Worm (Caenorhabditis elegans) whole organism, L3 larva: ENCODE measurements around the gene C35A5.11.

Source experiments
- R02D3.7 ChIP-seq: fragments of 150-350 bp; optimal IDR thresholded peaks from 2 replicates; lab custom pipeline; 2014; ENCODE audit warnings: missing biosample characterization, missing genetic modification characterization
- ZK546.5 ChIP-seq: sonication (generic microtip); optimal IDR thresholded peaks from 2 replicates; lab custom pipeline; 2017; ENCODE audit warnings: missing biosample characterization, missing genetic modification characterization
- aly-2 ChIP-seq: fragments of 150-350 bp; optimal IDR thresholded peaks from 2 replicates; lab custom pipeline; 2014; ENCODE audit warnings: missing biosample characterization, missing genetic modification characterization
- ama-1 ChIP-seq: fragments of 150-350 bp; optimal IDR thresholded peaks from 2 replicates; lab custom pipeline; 2018
- ceh-16 ChIP-seq: sonication (generic microtip); optimal IDR thresholded peaks from 2 replicates; lab custom pipeline; 2017; ENCODE audit warnings: missing biosample characterization, missing genetic modification characterization
- ceh-28 ChIP-seq: fragments of 150-350 bp; optimal IDR thresholded peaks from 2 replicates; lab custom pipeline; 2014; ENCODE audit warnings: missing biosample characterization, missing genetic modification reagents, missing genetic modification characterization
- ceh-82 ChIP-seq: fragments of 150-350 bp; optimal IDR thresholded peaks from 2 replicates; lab custom pipeline; 2014; ENCODE audit warnings: missing biosample characterization, missing genetic modification characterization
- ceh-9 ChIP-seq: sonication (generic microtip); optimal IDR thresholded peaks from 2 replicates; lab custom pipeline; 2018; ENCODE audit warnings: missing biosample characterization, missing genetic modification characterization
- daf-12 ChIP-seq: fragments of 150-350 bp; optimal IDR thresholded peaks from 2 replicates; lab custom pipeline; 2014; ENCODE audit warnings: missing biosample characterization, missing genetic modification reagents, missing genetic modification characterization
- egl-27 ChIP-seq: sonication (generic microtip); optimal IDR thresholded peaks from 4 replicates; lab custom pipeline; 2017; ENCODE audit warnings: missing biosample characterization, missing genetic modification reagents, missing genetic modification characterization
- egl-5 ChIP-seq: fragments of 150-350 bp; optimal IDR thresholded peaks from 2 replicates; lab custom pipeline; 2017; ENCODE audit warnings: missing biosample characterization, missing genetic modification reagents, missing genetic modification characterization, inconsistent platforms
- elt-1 ChIP-seq: fragments of 150-350 bp; optimal IDR thresholded peaks from 2 replicates; lab custom pipeline; 2014; ENCODE audit warnings: missing biosample characterization, missing genetic modification characterization
- elt-2 ChIP-seq: sonication (generic microtip); optimal IDR thresholded peaks from 2 replicates; lab custom pipeline; 2016; ENCODE audit warnings: missing genetic modification reagents, mild to moderate bottlenecking, missing genetic modification characterization, missing compliant biosample characterization
- elt-3 ChIP-seq, 3 experiments: fragments of 150-350 bp in 1 of 3; sonication (generic microtip) in 2 of 3; optimal IDR thresholded peaks; 2 replicates in 2 of 3; 4 replicates in 1 of 3; lab custom pipeline; 2014 to 2017; ENCODE audit warnings: missing biosample characterization in 3 of 3, missing genetic modification characterization in 3 of 3
- eor-1 ChIP-seq, 2 experiments: fragments of 150-350 bp; optimal IDR thresholded peaks; 2 replicates each; lab custom pipeline; 2014 to 2018; ENCODE audit warnings: missing biosample characterization in 2 of 2, missing genetic modification characterization in 2 of 2
- fkh-10 ChIP-seq: sonication (generic microtip); optimal IDR thresholded peaks from 2 replicates; lab custom pipeline; 2017; ENCODE audit warnings: missing biosample characterization, missing genetic modification reagents, missing genetic modification characterization
- fkh-2 ChIP-seq: fragments of 150-350 bp; optimal IDR thresholded peaks from 2 replicates; lab custom pipeline; 2014; ENCODE audit warnings: missing biosample characterization, missing genetic modification reagents, missing genetic modification characterization
- fos-1 ChIP-seq: fragments of 150-350 bp; optimal IDR thresholded peaks from 2 replicates; lab custom pipeline; 2014; ENCODE audit warnings: missing biosample characterization, missing genetic modification characterization
- hmg-11 ChIP-seq: sonication (generic microtip); optimal IDR thresholded peaks from 2 replicates; lab custom pipeline; 2016; ENCODE audit warnings: missing genetic modification characterization, missing compliant biosample characterization
- jun-1 ChIP-seq: fragments of 150-350 bp; optimal IDR thresholded peaks from 2 replicates; lab custom pipeline; 2014; ENCODE audit warnings: missing biosample characterization, missing genetic modification reagents, missing genetic modification characterization
- lin-15B ChIP-seq: fragments of 150-350 bp; optimal IDR thresholded peaks from 2 replicates; lab custom pipeline; 2014; ENCODE audit warnings: missing biosample characterization, missing genetic modification characterization
- lin-39 ChIP-seq: fragments of 150-350 bp; optimal IDR thresholded peaks from 2 replicates; lab custom pipeline; 2018; ENCODE audit warnings: missing biosample characterization, missing genetic modification reagents, missing genetic modification characterization
- lsy-12 ChIP-seq: sonication (generic microtip); optimal IDR thresholded peaks from 2 replicates; lab custom pipeline; 2016; ENCODE audit warnings: mild to moderate bottlenecking, missing genetic modification characterization, missing compliant biosample characterization
- mdl-1 ChIP-seq: fragments of 150-350 bp; optimal IDR thresholded peaks from 2 replicates; lab custom pipeline; 2014; ENCODE audit warnings: missing biosample characterization, missing genetic modification characterization
- mml-1 ChIP-seq: fragments of 150-350 bp; sonication (generic microtip); optimal IDR thresholded peaks from 3 replicates; lab custom pipeline; 2014; ENCODE audit warnings: missing biosample characterization, missing genetic modification characterization
- nfya-1 ChIP-seq: sonication (generic microtip); optimal IDR thresholded peaks from 2 replicates; lab custom pipeline; 2017; ENCODE audit warnings: missing genetic modification characterization, mild to moderate bottlenecking, missing compliant biosample characterization, antibody characterized with exemption, moderate library complexity; ENCODE audit not compliant: insufficient read depth
- nhr-11 ChIP-seq: fragments of 150-350 bp; optimal IDR thresholded peaks from 2 replicates; lab custom pipeline; 2014; ENCODE audit warnings: missing biosample characterization, missing genetic modification characterization
- nhr-12 ChIP-seq: fragments of 150-350 bp; optimal IDR thresholded peaks from 2 replicates; lab custom pipeline; 2014; ENCODE audit warnings: missing biosample characterization, missing genetic modification characterization
- nhr-23 ChIP-seq: fragments of 150-350 bp; optimal IDR thresholded peaks from 2 replicates; lab custom pipeline; 2014; ENCODE audit warnings: missing biosample characterization, missing genetic modification reagents, missing genetic modification characterization
- nhr-237 ChIP-seq: fragments of 150-350 bp; optimal IDR thresholded peaks from 2 replicates; lab custom pipeline; 2014; ENCODE audit warnings: missing biosample characterization, missing genetic modification characterization
- nhr-25 ChIP-seq: sonication (generic microtip); optimal IDR thresholded peaks from 2 replicates; lab custom pipeline; 2017; ENCODE audit warnings: missing biosample characterization, missing genetic modification characterization
- nhr-28 ChIP-seq: fragments of 150-350 bp; optimal IDR thresholded peaks from 2 replicates; lab custom pipeline; 2014; ENCODE audit warnings: missing biosample characterization, missing genetic modification characterization
- nhr-43 ChIP-seq: sonication (generic microtip); optimal IDR thresholded peaks from 2 replicates; lab custom pipeline; 2016; ENCODE audit warnings: mild to moderate bottlenecking, missing genetic modification characterization, missing compliant biosample characterization; ENCODE audit not compliant: poor library complexity, severe bottlenecking
- nhr-67 ChIP-seq: fragments of 150-350 bp; optimal IDR thresholded peaks from 2 replicates; lab custom pipeline; 2014; ENCODE audit warnings: missing biosample characterization, missing genetic modification characterization
- nhr-76 ChIP-seq: fragments of 150-350 bp; sonication (generic microtip); optimal IDR thresholded peaks from 5 replicates; lab custom pipeline; 2014; ENCODE audit warnings: missing biosample characterization, missing genetic modification characterization
- nhr-77 ChIP-seq: fragments of 150-350 bp; optimal IDR thresholded peaks from 2 replicates; lab custom pipeline; 2014; ENCODE audit warnings: missing biosample characterization, missing genetic modification characterization
- pha-4 ChIP-seq: fragments of 150-350 bp; optimal IDR thresholded peaks from 2 replicates; lab custom pipeline; 2014; ENCODE audit warnings: missing biosample characterization, missing genetic modification reagents, missing genetic modification characterization
- pqm-1 ChIP-seq: fragments of 150-350 bp; optimal IDR thresholded peaks from 2 replicates; lab custom pipeline; 2017; ENCODE audit warnings: missing biosample characterization, missing genetic modification characterization, inconsistent platforms
- sea-2 ChIP-seq: fragments of 150-350 bp; sonication (generic microtip); optimal IDR thresholded peaks from 4 replicates; lab custom pipeline; 2014; ENCODE audit warnings: missing biosample characterization, missing genetic modification reagents, missing genetic modification characterization
- skn-1 ChIP-seq: fragments of 150-350 bp; optimal IDR thresholded peaks from 2 replicates; lab custom pipeline; 2014; ENCODE audit warnings: missing biosample characterization, missing genetic modification characterization
- snpc-4 ChIP-seq: fragments of 150-350 bp; optimal IDR thresholded peaks from 2 replicates; lab custom pipeline; 2014; ENCODE audit warnings: missing biosample characterization, missing genetic modification characterization
- tbx-2 ChIP-seq: sonication (generic microtip); optimal IDR thresholded peaks from 2 replicates; lab custom pipeline; 2016; ENCODE audit warnings: mild to moderate bottlenecking, missing genetic modification characterization, missing compliant biosample characterization
- unc-39 ChIP-seq: sonication (generic microtip); optimal IDR thresholded peaks from 4 replicates; lab custom pipeline; 2017; ENCODE audit warnings: missing biosample characterization, missing genetic modification characterization
- unc-62 ChIP-seq: fragments of 150-350 bp; sonication (generic microtip); optimal IDR thresholded peaks from 4 replicates; lab custom pipeline; 2014; ENCODE audit warnings: missing biosample characterization, missing genetic modification reagents, missing genetic modification characterization
- zag-1 ChIP-seq: fragments of 150-350 bp; optimal IDR thresholded peaks from 2 replicates; lab custom pipeline; 2014; ENCODE audit warnings: missing biosample characterization, missing genetic modification characterization
- ztf-11 ChIP-seq: fragments of 150-350 bp; optimal IDR thresholded peaks from 2 replicates; lab custom pipeline; 2014; ENCODE audit warnings: missing biosample characterization, missing genetic modification characterization
- ztf-4 ChIP-seq: fragments of 150-350 bp; optimal IDR thresholded peaks from 2 replicates; lab custom pipeline; 2014; ENCODE audit warnings: missing biosample characterization, missing genetic modification characterization

C35A5.11 gene

DNA sequence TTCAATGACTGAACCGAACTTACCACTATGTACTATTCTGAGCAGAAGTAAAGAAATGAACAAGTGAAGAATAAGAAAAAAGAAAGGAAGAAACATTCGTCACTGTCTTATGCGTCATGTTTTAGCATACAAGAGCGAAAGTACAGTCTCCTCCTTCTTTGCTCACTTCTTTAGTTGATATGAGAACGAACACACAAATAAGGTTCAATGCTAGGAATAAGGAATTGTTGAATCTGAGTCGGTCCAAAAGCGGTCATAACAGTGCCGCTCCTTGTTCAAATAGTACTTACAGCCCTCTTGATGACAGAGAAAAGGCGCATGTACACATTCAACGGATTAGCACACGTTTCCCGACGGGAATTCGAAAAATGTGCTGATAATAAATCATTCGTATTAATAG lies 36.2 kb upstream of the C35A5.11 start, which contains the start of gene F25D1.8:
F25D1.8 (plus strand) TSS at position 301 of the 400 bp plus-strand sequence.
- TF ChIP-seq pqm-1 (peak; percentile 21), sea-2 (no peak)

DNA sequence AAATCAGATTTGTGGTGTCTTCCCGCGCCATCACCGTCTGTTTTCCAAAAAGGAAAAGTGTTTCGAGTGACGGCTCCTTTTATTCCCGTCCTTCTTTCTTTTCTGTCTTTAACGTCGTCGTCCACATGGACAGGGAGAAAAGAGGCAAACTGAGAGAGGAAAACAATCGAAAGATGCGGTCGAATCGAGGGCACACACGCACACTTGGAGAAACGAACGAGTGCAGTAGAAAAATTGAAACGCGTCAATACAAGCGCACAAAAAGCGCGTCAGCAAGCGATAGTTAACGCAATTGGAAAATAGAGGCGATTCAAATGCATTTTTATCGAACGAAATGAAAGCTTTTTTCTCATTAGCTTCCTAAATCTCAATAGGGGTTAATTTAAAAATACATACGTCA lies 33.9 kb upstream of the C35A5.11 start:
- peak; percentile 87 for TF ChIP-seq jun-1 (tag; lab: Kevin White, UChicago)
- TF ChIP-seq zag-1 (tag; lab: Kevin White, UChicago): peak; percentile 32
- TF ChIP-seq fkh-10: peak; percentile 37
- TF ChIP-seq ceh-28 (tag; lab: Kevin White, UChicago): peak; percentile 85
- peak; percentile 48 for TF ChIP-seq nhr-77
- peak; percentile 61 for TF ChIP-seq unc-62 (GFP tag; lab: Kevin White, UChicago)
- TF ChIP-seq nhr-11 (tag; lab: Kevin White, UChicago): no peak
- TF ChIP-seq nhr-76 (tag; lab: Kevin White, UChicago): no peak
- TF ChIP-seq aly-2 (tag; lab: Kevin White, UChicago): no peak
- TF ChIP-seq elt-2 (tag; lab: Kevin White, UChicago): peak; percentile 58
- peak; percentile 65 for TF ChIP-seq mdl-1 (tag; lab: Kevin White, UChicago)
- peak; percentile 97 for TF ChIP-seq nhr-25 (tag; lab: Kevin White, UChicago)
- peak; percentile 56 for TF ChIP-seq pqm-1
- no peak for TF ChIP-seq sea-2
- peak; percentile 47 for TF ChIP-seq elt-1 (tag; lab: Kevin White, UChicago)
- TF ChIP-seq fos-1 (tag; lab: Kevin White, UChicago): no peak
- TF ChIP-seq nhr-12 (tag; lab: Kevin White, UChicago): no peak
- peak; percentile 91 for TF ChIP-seq hmg-11 (tag; lab: Kevin White, UChicago)
- TF ChIP-seq ceh-9: no peak
- no peak for TF ChIP-seq ceh-16
- peak; percentile 86 for TF ChIP-seq tbx-2 (tag; lab: Kevin White, UChicago)
- peak; percentile 86 for TF ChIP-seq lin-39
- TF ChIP-seq skn-1 (tag; lab: Kevin White, UChicago): peak; percentile 62
- no peak for TF ChIP-seq unc-39 (tag; lab: Kevin White, UChicago)
- peak; percentile 73 for TF ChIP-seq ceh-82 (tag; lab: Kevin White, UChicago)
- peak; percentile 78 for TF ChIP-seq egl-5
- TF ChIP-seq lsy-12 (tag; lab: Kevin White, UChicago): peak; percentile 71
- TF ChIP-seq nhr-28 (tag; lab: Kevin White, UChicago): no peak
- TF ChIP-seq elt-3 (tag; optimal IDR thresholded peaks at IDR 0.05; lab: Kevin White, UChicago): peak in 1 of 3 experiments; percentile 29
- TF ChIP-seq mml-1 (tag; lab: Kevin White, UChicago): no peak
- TF ChIP-seq ama-1 (lab: Kevin White, UChicago): peak; percentile 67
- TF ChIP-seq nhr-23 (tag; lab: Kevin White, UChicago): peak; percentile 92
- no peak for TF ChIP-seq eor-1 (tag; optimal IDR thresholded peaks at IDR 0.05; lab: Kevin White, UChicago)
- TF ChIP-seq nhr-43 (tag; lab: Kevin White, UChicago): peak; percentile 89
- peak; percentile 93 for TF ChIP-seq snpc-4 (tag; lab: Kevin White, UChicago)
- peak; percentile 94 for TF ChIP-seq pha-4 (tag; lab: Kevin White, UChicago)
- TF ChIP-seq nhr-237 (tag; lab: Kevin White, UChicago): no peak
- no peak for TF ChIP-seq ztf-11
- peak; percentile 95 for TF ChIP-seq nfya-1 (tag; lab: Kevin White, UChicago)
- TF ChIP-seq R02D3.7 (tag; lab: Kevin White, UChicago): peak; percentile 75
- no peak for TF ChIP-seq fkh-2 (tag; lab: Kevin White, UChicago)
- TF ChIP-seq ztf-4 (tag; lab: Kevin White, UChicago): peak; percentile 53
- no peak for TF ChIP-seq daf-12 (tag; lab: Kevin White, UChicago)
- TF ChIP-seq nhr-67 (tag; lab: Kevin White, UChicago): no peak
- peak; percentile 36 for TF ChIP-seq ZK546.5
- peak; percentile 93 for TF ChIP-seq lin-15B (tag; lab: Kevin White, UChicago)
- TF ChIP-seq egl-27 (tag; lab: Kevin White, UChicago): peak; percentile 61
